Worm (Caenorhabditis elegans): ENCODE data around the gene dmsr-7.

The dmsr-7 gene

ce11 chrV:5405053-5405452 is at the start of gene dmsr-7:
Gene dmsr-7, plus strand, starts transcription at chrV:5405353.
- TF ChIP-seq pes-1 (GFP tag; IDR thresholded peaks at IDR 0.05): no peak
- TF ChIP-seq sea-1 (GFP tag; conservative IDR thresholded peaks at IDR 0.05): no peak
- no peak for TF ChIP-seq tbx-11 (GFP tag; IDR thresholded peaks at IDR 0.05)
- no peak for TF ChIP-seq flt-1 (GFP tag; IDR thresholded peaks at IDR 0.05)
- TF ChIP-seq ceh-13 (GFP tag; optimal IDR thresholded peaks at IDR 0.05): no peak
- TF ChIP-seq tra-4 (tag; optimal IDR thresholded peaks at IDR 0.05): no peak
- no peak for TF ChIP-seq scrt-1 (GFP tag; IDR thresholded peaks at IDR 0.05)
- no peak for TF ChIP-seq hmbx-1 (tag; optimal IDR thresholded peaks at IDR 0.05)
- no peak for TF ChIP-seq ets-7 (tag; optimal IDR thresholded peaks at IDR 0.05)
- no peak for TF ChIP-seq ama-1 (optimal IDR thresholded peaks at IDR 0.05)
- no peak for TF ChIP-seq hnd-1 (tag; optimal IDR thresholded peaks at IDR 0.05)
- TF ChIP-seq F13C5.2 (tag; optimal IDR thresholded peaks at IDR 0.05): no peak
- TF ChIP-seq B0310.2 (tag; optimal IDR thresholded peaks at IDR 0.05): no peak
- TF ChIP-seq aly-1 (tag; optimal IDR thresholded peaks at IDR 0.05): no peak
- TF ChIP-seq tbx-37 (GFP tag; conservative IDR thresholded peaks at IDR 0.05): no peak
- TF ChIP-seq ceh-36 (tag; optimal IDR thresholded peaks at IDR 0.05): no peak
- TF ChIP-seq hmg-4 (GFP tag; optimal IDR thresholded peaks at IDR 0.05): no peak

DNA sequence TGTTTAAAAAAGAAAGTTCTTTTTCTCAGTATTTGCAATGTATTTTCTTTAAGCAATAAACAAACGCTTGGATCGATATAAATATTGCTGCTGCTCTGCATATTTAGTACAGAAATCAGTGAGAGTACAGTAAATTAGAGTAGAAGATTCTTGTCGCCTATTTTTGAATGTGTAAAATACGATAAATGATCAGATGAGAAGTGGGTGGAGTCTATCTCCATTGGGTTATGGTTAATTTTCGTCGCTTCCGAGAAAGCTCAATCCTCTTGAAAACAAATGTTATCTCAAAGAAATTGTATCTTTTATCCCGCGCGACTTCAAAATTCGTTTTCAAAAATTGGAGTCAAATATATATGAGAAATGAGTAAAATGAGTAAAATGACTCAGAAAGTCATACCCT is 46.4 kb upstream of the dmsr-7 start, which contains the start of gene nhr-216:
Gene nhr-216, minus strand, starts transcription at position 101 of the 400 bp plus-strand sequence.
- no peak for TF ChIP-seq tbx-37 (GFP tag; conservative IDR thresholded peaks at IDR 0.05)
- no peak for TF ChIP-seq tbx-11 (GFP tag; IDR thresholded peaks at IDR 0.05)
- no peak for TF ChIP-seq ets-7 (tag; optimal IDR thresholded peaks at IDR 0.05)
- TF ChIP-seq ama-1 (optimal IDR thresholded peaks at IDR 0.05): no peak
- no peak for TF ChIP-seq hnd-1 (tag; optimal IDR thresholded peaks at IDR 0.05)
- TF ChIP-seq B0310.2 (tag; optimal IDR thresholded peaks at IDR 0.05): no peak
- TF ChIP-seq hmbx-1 (tag; optimal IDR thresholded peaks at IDR 0.05): no peak
- no peak for TF ChIP-seq sea-1 (GFP tag; conservative IDR thresholded peaks at IDR 0.05)
- TF ChIP-seq F13C5.2 (tag; optimal IDR thresholded peaks at IDR 0.05): no peak

DNA sequence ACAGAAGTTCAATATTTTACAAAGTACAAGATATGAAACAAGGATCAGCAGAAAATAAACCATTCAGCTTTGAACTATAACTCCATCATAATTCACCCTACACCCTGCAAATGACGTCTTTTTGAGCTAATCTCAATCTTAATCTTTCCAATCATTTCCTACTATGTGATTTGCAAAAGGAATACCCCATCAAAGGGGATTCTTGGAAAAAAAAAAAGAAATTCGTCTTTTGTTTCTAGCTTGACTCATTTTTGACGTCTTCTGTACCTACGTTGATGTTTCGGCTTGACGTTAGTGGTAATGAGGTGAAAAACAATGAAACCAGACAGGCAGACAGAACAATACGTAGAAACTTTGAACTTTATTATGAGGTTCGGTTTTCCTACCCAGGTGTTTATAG is 42.9 kb upstream of the dmsr-7 start:
- no peak for TF ChIP-seq B0310.2 (tag; optimal IDR thresholded peaks at IDR 0.05)
- no peak for TF ChIP-seq pes-1 (GFP tag; IDR thresholded peaks at IDR 0.05)
- no peak for TF ChIP-seq ets-7 (tag; optimal IDR thresholded peaks at IDR 0.05)
- TF ChIP-seq tra-4 (tag; optimal IDR thresholded peaks at IDR 0.05): no peak
- TF ChIP-seq F13C5.2 (tag; optimal IDR thresholded peaks at IDR 0.05): no peak
- no peak for TF ChIP-seq hnd-1 (tag; optimal IDR thresholded peaks at IDR 0.05)
- TF ChIP-seq tbx-37 (GFP tag; conservative IDR thresholded peaks at IDR 0.05): no peak
- no peak for TF ChIP-seq aly-1 (tag; optimal IDR thresholded peaks at IDR 0.05)

ce11 chrV:5364863-5365262 is 40.3 kb upstream of the dmsr-7 start, which contains the start of gene T09D3.8:
Gene T09D3.8, plus strand, starts transcription at chrV:5365163.
- no peak for TF ChIP-seq tra-4 (tag; optimal IDR thresholded peaks at IDR 0.05)

ce11 chrV:5368792-5369191 is 36.4 kb upstream of the dmsr-7 start, which contains the start of gene T09D3.9:
Gene T09D3.9, minus strand, starts transcription at chrV:5368892.
- TF ChIP-seq ceh-36 (tag; optimal IDR thresholded peaks at IDR 0.05) (no peak), scrt-1 (GFP tag; IDR thresholded peaks at IDR 0.05) (no peak), ceh-13 (GFP tag; optimal IDR thresholded peaks at IDR 0.05) (no peak), tbx-37 (GFP tag; conservative IDR thresholded peaks at IDR 0.05) (no peak), sea-1 (GFP tag; conservative IDR thresholded peaks at IDR 0.05) (no peak), hnd-1 (tag; optimal IDR thresholded peaks at IDR 0.05) (no peak), ets-7 (tag; optimal IDR thresholded peaks at IDR 0.05) (no peak), ama-1 (optimal IDR thresholded peaks at IDR 0.05) (no peak), tbx-11 (GFP tag; IDR thresholded peaks at IDR 0.05) (no peak), B0310.2 (tag; optimal IDR thresholded peaks at IDR 0.05) (no peak), pes-1 (GFP tag; IDR thresholded peaks at IDR 0.05) (no peak), hmg-4 (GFP tag; optimal IDR thresholded peaks at IDR 0.05) (no peak), tra-4 (tag; optimal IDR thresholded peaks at IDR 0.05) (no peak)

DNA sequence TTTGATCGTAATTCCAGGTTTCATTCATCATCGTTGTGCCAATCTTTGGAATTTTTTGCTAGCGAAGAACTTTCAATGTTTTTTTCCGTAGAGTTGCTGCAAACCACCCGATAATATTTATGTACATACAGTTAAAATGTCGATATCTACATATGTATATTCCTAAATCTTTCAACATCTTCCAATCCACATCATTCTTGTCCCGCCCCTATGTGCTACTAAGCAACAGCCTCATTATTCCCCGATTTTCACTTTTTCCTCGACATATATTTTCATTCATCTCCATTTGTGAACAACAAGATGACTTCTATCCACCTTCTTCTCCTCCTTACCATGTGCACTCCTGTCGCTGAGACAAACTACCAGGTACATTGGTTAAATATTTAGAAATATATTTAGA is 33.0 kb upstream of the dmsr-7 start, which contains the start of gene C35A11.3:
Gene C35A11.3, plus strand, starts transcription at position 301 of the 400 bp plus-strand sequence.
- no peak for TF ChIP-seq hmbx-1 (tag; optimal IDR thresholded peaks at IDR 0.05)
- no peak for TF ChIP-seq hmg-4 (GFP tag; optimal IDR thresholded peaks at IDR 0.05)
- no peak for TF ChIP-seq ets-7 (tag; optimal IDR thresholded peaks at IDR 0.05)
- no peak for TF ChIP-seq flt-1 (GFP tag; IDR thresholded peaks at IDR 0.05)
- TF ChIP-seq ama-1 (optimal IDR thresholded peaks at IDR 0.05): no peak
- TF ChIP-seq F13C5.2 (tag; optimal IDR thresholded peaks at IDR 0.05): no peak
- TF ChIP-seq scrt-1 (GFP tag; IDR thresholded peaks at IDR 0.05): no peak
- TF ChIP-seq tbx-11 (GFP tag; IDR thresholded peaks at IDR 0.05): no peak
- no peak for TF ChIP-seq tbx-37 (GFP tag; conservative IDR thresholded peaks at IDR 0.05)
- TF ChIP-seq aly-1 (tag; optimal IDR thresholded peaks at IDR 0.05): no peak
- no peak for TF ChIP-seq tra-4 (tag; optimal IDR thresholded peaks at IDR 0.05)
- no peak for TF ChIP-seq ceh-36 (tag; optimal IDR thresholded peaks at IDR 0.05)

ce11 chrV:5385914-5386493 is 19.1 kb upstream of the dmsr-7 start, which contains the start of gene C35A11.2:
Gene C35A11.2, plus strand, starts transcription at chrV:5386299.
- TF ChIP-seq hmbx-1 (tag; optimal IDR thresholded peaks at IDR 0.05): no peak
- TF ChIP-seq hnd-1 (tag; optimal IDR thresholded peaks at IDR 0.05): no peak
- TF ChIP-seq ceh-13 (GFP tag; optimal IDR thresholded peaks at IDR 0.05): no peak
- no peak for TF ChIP-seq aly-1 (tag; optimal IDR thresholded peaks at IDR 0.05)
- no peak for TF ChIP-seq ama-1 (optimal IDR thresholded peaks at IDR 0.05)
- TF ChIP-seq pes-1 (GFP tag; IDR thresholded peaks at IDR 0.05): no peak
- TF ChIP-seq sea-1 (GFP tag; conservative IDR thresholded peaks at IDR 0.05): no peak
- no peak for TF ChIP-seq tbx-37 (GFP tag; conservative IDR thresholded peaks at IDR 0.05)
- no peak for TF ChIP-seq F13C5.2 (tag; optimal IDR thresholded peaks at IDR 0.05)
- no peak for TF ChIP-seq scrt-1 (GFP tag; IDR thresholded peaks at IDR 0.05)
- no peak for TF ChIP-seq B0310.2 (tag; optimal IDR thresholded peaks at IDR 0.05)
- TF ChIP-seq ceh-36 (tag; optimal IDR thresholded peaks at IDR 0.05): no peak
- no peak for TF ChIP-seq tbx-11 (GFP tag; IDR thresholded peaks at IDR 0.05)
- no peak for TF ChIP-seq tra-4 (tag; optimal IDR thresholded peaks at IDR 0.05)
- TF ChIP-seq hmg-4 (GFP tag; optimal IDR thresholded peaks at IDR 0.05): no peak
- no peak for TF ChIP-seq flt-1 (GFP tag; IDR thresholded peaks at IDR 0.05)
- no peak for TF ChIP-seq ets-7 (tag; optimal IDR thresholded peaks at IDR 0.05)

All from whole organism, early embryonic.